Fruit fly (Drosophila melanogaster) whole organism, wandering third instar larva: Measurements from ENCODE around the gene ppk22.

Source experiments
- Abd-B ChIP-seq: fragments of >200 bp; optimal IDR thresholded peaks from 2 replicates; lab custom pipeline; 2017; ENCODE audit warnings: missing biosample characterization, missing genetic modification characterization
- CG32264 ChIP-seq: fragments of 200-800 bp; sonication (Bioruptor generic); optimal IDR thresholded peaks from 2 replicates; lab custom pipeline; 2016; ENCODE audit warnings: missing biosample characterization, missing genetic modification characterization
- CG9705 ChIP-seq: fragments of 200-800 bp; sonication (Bioruptor generic); optimal IDR thresholded peaks from 2 replicates; lab custom pipeline; 2018; ENCODE audit warnings: missing biosample characterization, mild to moderate bottlenecking, missing genetic modification characterization
- CrebA ChIP-seq: fragments of 200-800 bp; sonication (Bioruptor generic); optimal IDR thresholded peaks from 2 replicates; lab custom pipeline; 2016; ENCODE audit warnings: missing biosample characterization, mild to moderate bottlenecking, missing genetic modification characterization, borderline replicate concordance
- Dfd ChIP-seq: fragments of >200 bp; optimal IDR thresholded peaks from 2 replicates; lab custom pipeline; 2017; ENCODE audit warnings: missing biosample characterization, missing genetic modification characterization
- Dif ChIP-seq: fragments of 200-275, 200-300 bp; sonication (Bioruptor generic); optimal IDR thresholded peaks from 2 replicates; lab custom pipeline; 2018; ENCODE audit warnings: missing biosample characterization, missing genetic modification characterization; ENCODE audit not compliant: partially characterized antibody
- GATAd ChIP-seq: sonication (Bioruptor generic); optimal IDR thresholded peaks from 2 replicates; lab custom pipeline; 2016; ENCODE audit warnings: missing biosample characterization, missing genetic modification characterization
- HLH106 ChIP-seq: fragments of 200-800 bp; optimal IDR thresholded peaks from 3 replicates; lab custom pipeline; 2019; ENCODE audit warnings: missing biosample characterization, mild to moderate bottlenecking, missing genetic modification characterization, moderate library complexity
- Hnf4 ChIP-seq: fragments of 200-800 bp; sonication (Bioruptor generic); optimal IDR thresholded peaks from 2 replicates; lab custom pipeline; 2016; ENCODE audit warnings: missing biosample characterization, mild to moderate bottlenecking, missing genetic modification characterization
- Hr78 ChIP-seq: fragments of >200 bp; optimal IDR thresholded peaks from 2 replicates; lab custom pipeline; 2017; ENCODE audit warnings: missing biosample characterization, missing genetic modification characterization
- Hr83 ChIP-seq: fragments of 200-300 bp; sonication (Bioruptor generic); optimal IDR thresholded peaks from 2 replicates; lab custom pipeline; 2016; ENCODE audit warnings: missing biosample characterization, mild to moderate bottlenecking, missing genetic modification characterization, moderate library complexity; ENCODE audit not compliant: poor library complexity, severe bottlenecking
- Mio ChIP-seq: sonication (Bioruptor generic); optimal IDR thresholded peaks from 2 replicates; lab custom pipeline; 2016; ENCODE audit warnings: missing biosample characterization, missing genetic modification characterization
- Myc ChIP-seq: fragments of >200 bp; optimal IDR thresholded peaks from 2 replicates; lab custom pipeline; 2017
- N ChIP-seq: fragments of >200 bp; optimal IDR thresholded peaks from 2 replicates; lab custom pipeline; 2018; ENCODE audit warnings: missing biosample characterization, missing external identifiers, missing genetic modification characterization
- OdsH ChIP-seq: fragments of 200-800 bp; sonication (Bioruptor generic); optimal IDR thresholded peaks from 2 replicates; lab custom pipeline; 2016; ENCODE audit warnings: missing biosample characterization, mild to moderate bottlenecking, missing genetic modification characterization
- Rel ChIP-seq, 2 experiments: fragments of 200-800 bp; sonication (Bioruptor generic) in 1 of 2; optimal IDR thresholded peaks; 2 replicates in 1 of 2; 3 replicates in 1 of 2; lab custom pipeline; 2016 to 2019; ENCODE audit warnings: mild to moderate bottlenecking in 2 of 2, missing biosample characterization in 2 of 2, missing genetic modification characterization in 2 of 2, moderate library complexity in 1 of 2
- Sp1 ChIP-seq: fragments of 200-800 bp; sonication (Bioruptor generic); optimal IDR thresholded peaks from 3 replicates; lab custom pipeline; 2019; ENCODE audit warnings: missing biosample characterization, mild to moderate bottlenecking, missing genetic modification characterization, moderate library complexity
- Vsx2 ChIP-seq: fragments of 200-300, 225-300 bp; sonication (Bioruptor generic); optimal IDR thresholded peaks from 2 replicates; lab custom pipeline; 2018; ENCODE audit warnings: missing biosample characterization, missing genetic modification characterization; ENCODE audit not compliant: partially characterized antibody
- br ChIP-seq: fragments of 200-800 bp; sonication (Bioruptor generic); optimal IDR thresholded peaks from 2 replicates; lab custom pipeline; 2016; ENCODE audit warnings: missing biosample characterization, missing genetic modification characterization
- brk ChIP-seq: fragments of 200-800 bp; sonication (Bioruptor generic); optimal IDR thresholded peaks from 2 replicates; lab custom pipeline; 2016; ENCODE audit warnings: missing biosample characterization, mild to moderate bottlenecking, missing genetic modification characterization
- dl ChIP-seq, 2 experiments: fragments of 175-275, 200-275 bp in 1 of 2; fragments of 200-275 bp in 1 of 2; sonication (Bioruptor generic); optimal IDR thresholded peaks; lab custom pipeline; 2018; ENCODE audit warnings: mild to moderate bottlenecking in 2 of 2, missing biosample characterization in 2 of 2, missing genetic modification characterization in 2 of 2, moderate library complexity in 2 of 2; ENCODE audit not compliant: partially characterized antibody in 2 of 2, insufficient read depth in 1 of 2
- dmrt93B ChIP-seq: fragments of 200-800 bp; sonication (Bioruptor generic); optimal IDR thresholded peaks from 2 replicates; lab custom pipeline; 2018; ENCODE audit warnings: missing biosample characterization, mild to moderate bottlenecking, missing genetic modification characterization
- dsf ChIP-seq: sonication (Bioruptor generic); optimal IDR thresholded peaks from 2 replicates; lab custom pipeline; 2016; ENCODE audit warnings: missing biosample characterization, missing genetic modification characterization, borderline replicate concordance
- ey ChIP-seq: fragments of 200-800 bp; sonication (Bioruptor generic); optimal IDR thresholded peaks from 2 replicates; lab custom pipeline; 2016; ENCODE audit warnings: missing biosample characterization, missing genetic modification characterization
- fru ChIP-seq: fragments of 200-800 bp; sonication (Bioruptor generic); optimal IDR thresholded peaks from 3 replicates; lab custom pipeline; 2016; ENCODE audit warnings: missing biosample characterization, mild to moderate bottlenecking, missing genetic modification characterization
- h ChIP-seq: fragments of 200-800 bp; sonication (Bioruptor generic); optimal IDR thresholded peaks from 3 replicates; lab custom pipeline; 2016; ENCODE audit warnings: missing biosample characterization, mild to moderate bottlenecking, missing genetic modification characterization
- jim ChIP-seq: fragments of 175-275, 200-325 bp; sonication (Bioruptor generic); optimal IDR thresholded peaks from 2 replicates; lab custom pipeline; 2016; ENCODE audit warnings: missing biosample characterization, mild to moderate bottlenecking, missing genetic modification characterization
- lola ChIP-seq: fragments of >200 bp; optimal IDR thresholded peaks from 2 replicates; lab custom pipeline; 2017; ENCODE audit warnings: missing biosample characterization, missing genetic modification characterization
- psq ChIP-seq: fragments of 200-800 bp; sonication (Bioruptor generic); optimal IDR thresholded peaks from 3 replicates; lab custom pipeline; 2017; ENCODE audit warnings: missing biosample characterization, mild to moderate bottlenecking, missing genetic modification characterization, moderate library complexity
- rgr ChIP-seq: fragments of 200-800 bp; sonication (Bioruptor generic); optimal IDR thresholded peaks from 3 replicates; lab custom pipeline; 2016; ENCODE audit warnings: missing biosample characterization, mild to moderate bottlenecking, missing genetic modification characterization
- sage ChIP-seq: fragments of 200-800 bp; sonication (Bioruptor generic); optimal IDR thresholded peaks from 2 replicates; lab custom pipeline; 2016; ENCODE audit warnings: missing biosample characterization, mild to moderate bottlenecking, missing genetic modification characterization
- sv ChIP-seq: fragments of 200-800 bp; sonication (Bioruptor generic); optimal IDR thresholded peaks from 3 replicates; lab custom pipeline; 2016; ENCODE audit warnings: missing biosample characterization, missing genetic modification characterization
- tai ChIP-seq: sonication (Bioruptor generic); optimal IDR thresholded peaks from 2 replicates; lab custom pipeline; 2016; ENCODE audit warnings: missing biosample characterization, missing genetic modification characterization
- usp ChIP-seq: fragments of >200 bp; optimal IDR thresholded peaks from 2 replicates; lab custom pipeline; 2017; ENCODE audit warnings: missing biosample characterization, missing genetic modification characterization
- woc ChIP-seq: sonication (Bioruptor generic); optimal IDR thresholded peaks from 2 replicates; lab custom pipeline; 2016; ENCODE audit warnings: missing biosample characterization, mild to moderate bottlenecking, missing genetic modification characterization

ppk22 gene

DNA sequence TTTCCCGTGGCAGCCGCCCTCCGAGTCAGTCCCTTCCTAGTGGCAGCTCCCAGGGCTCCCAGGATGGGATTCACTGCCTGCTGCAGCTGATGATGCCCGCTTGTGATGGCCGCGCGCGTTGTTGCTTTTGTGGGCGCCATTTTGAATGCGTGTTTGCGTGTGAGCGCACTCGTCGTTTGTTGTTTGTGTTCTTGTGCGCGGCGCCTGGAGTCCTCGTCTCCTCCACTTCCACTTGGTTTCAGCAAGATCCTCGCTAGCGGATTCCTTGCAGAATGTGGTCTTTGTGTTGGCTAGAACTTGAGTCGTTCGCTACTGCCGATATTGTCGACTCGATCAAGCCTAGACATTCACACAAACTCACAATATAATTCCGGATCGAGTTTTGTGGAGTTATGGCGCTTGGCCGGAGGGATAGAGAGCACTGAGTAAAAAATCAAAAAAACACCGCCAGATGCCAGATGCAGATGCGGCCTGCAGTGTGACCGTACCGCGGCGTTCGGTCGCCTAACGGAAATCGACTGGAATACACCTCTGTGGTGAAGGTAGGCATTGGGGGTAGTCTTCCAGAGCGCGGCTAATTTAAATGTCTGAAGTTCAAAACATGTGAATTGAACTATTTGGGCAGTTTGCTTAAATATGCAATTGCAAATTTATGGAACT, 10.9 kb upstream of the ppk22 start, which contains the start of gene CycB3:
TSS of gene CycB3 (minus strand) at position 428 of the 660 bp plus-strand sequence.
- TF ChIP-seq Rel (GFP tag; optimal IDR thresholded peaks at IDR 0.05; lab: Kevin White, UChicago) (no peak), Rel (tag; optimal IDR thresholded peaks at IDR 0.05; lab: Kevin White, UChicago) (peak; percentile 50), jim (GFP tag; lab: Kevin White, UChicago) (no peak), Myc (peak; percentile 58), woc (GFP tag; lab: Kevin White, UChicago) (no peak), Dfd (GFP tag; lab: Kevin White, UChicago) (no peak), rgr (peak; percentile 33), lola (no peak), sv (GFP tag; lab: Kevin White, UChicago) (no peak), CG9705 (GFP tag; lab: Kevin White, UChicago) (peak; percentile 43), usp (no peak), ey (GFP tag; lab: Kevin White, UChicago) (peak; percentile 17), Sp1 (GFP tag; lab: Kevin White, UChicago) (peak; percentile 21), sage (GFP tag; lab: Kevin White, UChicago) (no peak), Hnf4 (GFP tag; lab: Kevin White, UChicago) (no peak), Vsx2 (GFP tag; lab: Kevin White, UChicago) (peak; percentile 28)

dm6 chr3R:24867956-24868355, 8.4 kb upstream of the ppk22 start:
- TF ChIP-seq Mio, result no peak
- no peak for TF ChIP-seq Rel (GFP tag; optimal IDR thresholded peaks at IDR 0.05; lab: Kevin White, UChicago)
- no peak for TF ChIP-seq Rel (tag; optimal IDR thresholded peaks at IDR 0.05; lab: Kevin White, UChicago)
- no peak for TF ChIP-seq Dif (GFP tag; lab: Kevin White, UChicago)
- no peak for TF ChIP-seq brk (GFP tag; lab: Kevin White, UChicago)
- TF ChIP-seq Vsx2 (GFP tag; lab: Kevin White, UChicago), result no peak
- TF ChIP-seq Hr83, result no peak
- no peak for TF ChIP-seq ey (GFP tag; lab: Kevin White, UChicago)
- no peak for TF ChIP-seq dmrt93B
- no peak for TF ChIP-seq CG32264 (GFP tag; lab: Kevin White, UChicago)
- no peak for TF ChIP-seq CG9705 (GFP tag; lab: Kevin White, UChicago)
- TF ChIP-seq fru (GFP tag; lab: Kevin White, UChicago), result no peak
- no peak for TF ChIP-seq woc (GFP tag; lab: Kevin White, UChicago)
- TF ChIP-seq tai (GFP tag; lab: Kevin White, UChicago), result no peak
- TF ChIP-seq Hr78 (GFP tag; lab: Kevin White, UChicago), result no peak
- no peak for TF ChIP-seq h (GFP tag; lab: Kevin White, UChicago)
- TF ChIP-seq jim (GFP tag; lab: Kevin White, UChicago), result no peak
- TF ChIP-seq dsf (GFP tag; lab: Kevin White, UChicago), result no peak
- TF ChIP-seq dl (GFP tag; optimal IDR thresholded peaks at IDR 0.05; lab: Kevin White, UChicago; ENCODE audit: insufficient read depth in 1 of 2, partially characterized antibody in 2 of 2), result no peak
- no peak for TF ChIP-seq Sp1 (GFP tag; lab: Kevin White, UChicago)
- no peak for TF ChIP-seq psq (GFP tag; lab: Kevin White, UChicago)

DNA sequence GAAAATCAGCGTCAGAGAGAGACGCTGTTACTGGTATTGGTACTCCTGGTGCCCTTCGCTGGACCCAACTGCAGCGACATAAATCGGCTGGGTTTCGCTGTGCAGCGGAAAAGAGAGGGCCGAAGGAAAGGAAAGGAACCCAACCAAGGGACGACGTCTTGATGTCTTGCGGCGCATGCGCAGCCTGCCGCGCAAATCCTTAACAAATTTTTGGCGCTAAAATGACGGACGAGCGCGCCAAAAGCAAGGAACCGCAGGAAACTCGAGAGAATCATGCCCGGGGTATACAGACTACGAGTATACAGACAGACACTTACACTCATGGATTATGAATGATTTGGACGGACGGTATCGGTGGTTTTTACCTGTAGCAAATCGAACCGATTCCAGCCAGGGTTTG, 7.4 kb upstream of the ppk22 start:
- no peak for TF ChIP-seq brk (GFP tag; lab: Kevin White, UChicago)
- no peak for TF ChIP-seq usp
- no peak for TF ChIP-seq CrebA (GFP tag; lab: Kevin White, UChicago)
- TF ChIP-seq HLH106 (tag; lab: Kevin White, UChicago), result no peak
- no peak for TF ChIP-seq jim (GFP tag; lab: Kevin White, UChicago)
- no peak for TF ChIP-seq GATAd (GFP tag; lab: Kevin White, UChicago)
- TF ChIP-seq dsf (GFP tag; lab: Kevin White, UChicago), result no peak
- TF ChIP-seq Abd-B (GFP tag; lab: Kevin White, UChicago), result no peak
- no peak for TF ChIP-seq OdsH
- no peak for TF ChIP-seq N (GFP tag; lab: Kevin White, UChicago)
- TF ChIP-seq dmrt93B, result no peak
- no peak for TF ChIP-seq lola
- no peak for TF ChIP-seq CG32264 (GFP tag; lab: Kevin White, UChicago)
- TF ChIP-seq br, result no peak
- TF ChIP-seq Mio, result no peak
- no peak for TF ChIP-seq Hr83
- TF ChIP-seq Hr78 (GFP tag; lab: Kevin White, UChicago), result no peak
- no peak for TF ChIP-seq Rel (GFP tag; optimal IDR thresholded peaks at IDR 0.05; lab: Kevin White, UChicago)
- no peak for TF ChIP-seq Rel (tag; optimal IDR thresholded peaks at IDR 0.05; lab: Kevin White, UChicago)
